Worm (Caenorhabditis elegans): ENCODE results near the gene lias-1.
A peak's percentile ranks its signal among the peaks of the same experiment; 100 is the strongest.

Gene lias-1

ce11 chrIII:3456226-3456625, 48.7 kb downstream of the lias-1 start:
- TF ChIP-seq ztf-11 (tag; optimal IDR thresholded peaks at IDR 0.05) (no peak), lin-11 (tag; optimal IDR thresholded peaks at IDR 0.05) (peak; percentile 93), gmeb-1 (tag; optimal IDR thresholded peaks at IDR 0.05) (peak; percentile 97), fos-1 (tag; optimal IDR thresholded peaks at IDR 0.05) (peak; percentile 96), peb-1 (tag; optimal IDR thresholded peaks at IDR 0.05) (no peak), unc-55 (GFP tag; optimal IDR thresholded peaks at IDR 0.05) (peak; percentile 99), lsy-2 (tag; optimal IDR thresholded peaks at IDR 0.05) (peak; percentile 99 to 100), C34F6.9 (tag; optimal IDR thresholded peaks at IDR 0.05) (peak; percentile 98), lin-39 (tag; optimal IDR thresholded peaks at IDR 0.05) (no peak), mbf-1 (tag; optimal IDR thresholded peaks at IDR 0.05) (peak; percentile 56), elt-3 (tag; optimal IDR thresholded peaks at IDR 0.05) (no peak), aly-2 (tag; optimal IDR thresholded peaks at IDR 0.05) (no peak), crh-2 (tag; optimal IDR thresholded peaks at IDR 0.05) (peak; percentile 99), lin-13 (GFP tag; optimal IDR thresholded peaks at IDR 0.05) (peak; percentile 99), ztf-4 (tag; optimal IDR thresholded peaks at IDR 0.05) (peak; percentile 96), elt-1 (tag; optimal IDR thresholded peaks at IDR 0.05) (no peak), Y55F3AM.14 (GFP tag; optimal IDR thresholded peaks at IDR 0.05) (peak; percentile 96), nhr-21 (tag; optimal IDR thresholded peaks at IDR 0.05) (peak; percentile 99), nhr-6 (tag; optimal IDR thresholded peaks at IDR 0.05) (peak; percentile 96), nhr-237 (tag; optimal IDR thresholded peaks at IDR 0.05) (peak; percentile 86), F13H6.1 (tag; optimal IDR thresholded peaks at IDR 0.05) (peak; percentile 94), dmd-4 (tag; optimal IDR thresholded peaks at IDR 0.05) (peak; percentile 53), nhr-11 (tag; optimal IDR thresholded peaks at IDR 0.05) (no peak), ama-1 (optimal IDR thresholded peaks at IDR 0.05) (no peak), nhr-23 (tag; optimal IDR thresholded peaks at IDR 0.05) (no peak), sem-4 (tag; optimal IDR thresholded peaks at IDR 0.05) (peak; percentile 98), zag-1 (tag; optimal IDR thresholded peaks at IDR 0.05) (peak; percentile 93), R02D3.7 (tag; optimal IDR thresholded peaks at IDR 0.05) (peak; percentile 84), ZK546.5 (tag; optimal IDR thresholded peaks at IDR 0.05) (peak; percentile 83), alr-1 (tag; optimal IDR thresholded peaks at IDR 0.05) (no peak), nhr-129 (tag; optimal IDR thresholded peaks at IDR 0.05) (peak; percentile 94), skn-1 (tag; optimal IDR thresholded peaks at IDR 0.05) (peak; percentile 71), egl-27 (tag; optimal IDR thresholded peaks at IDR 0.05) (peak; percentile 96), mdl-1 (tag; optimal IDR thresholded peaks at IDR 0.05) (peak; percentile 41 to 88), sma-9 (GFP tag; optimal IDR thresholded peaks at IDR 0.05) (peak; percentile 97), sma-9 (tag; optimal IDR thresholded peaks at IDR 0.05) (no peak), blmp-1 (tag; optimal IDR thresholded peaks at IDR 0.05; ENCODE audit: insufficient read depth) (peak; percentile 89), nhr-25 (tag; optimal IDR thresholded peaks at IDR 0.05) (peak; percentile 99), nhr-77 (tag; optimal IDR thresholded peaks at IDR 0.05) (peak; percentile 91), unc-39 (tag; optimal IDR thresholded peaks at IDR 0.05) (no peak), ceh-16 (tag; optimal IDR thresholded peaks at IDR 0.05) (peak; percentile 88), nhr-10 (tag; optimal IDR thresholded peaks at IDR 0.05) (peak; percentile 82), unc-62 (GFP tag; optimal IDR thresholded peaks at IDR 0.05) (no peak), ztf-1 (GFP tag; conservative IDR thresholded peaks at IDR 0.05) (no peak), mab-5 (tag; optimal IDR thresholded peaks at IDR 0.05) (peak; percentile 93), ceh-82 (tag; optimal IDR thresholded peaks at IDR 0.05) (peak; percentile 91), nhr-12 (tag; optimal IDR thresholded peaks at IDR 0.05) (peak; percentile 59), snpc-4 (tag; optimal IDR thresholded peaks at IDR 0.05) (peak; percentile 90), sma-3 (GFP tag; optimal IDR thresholded peaks at IDR 0.05) (peak; percentile 100)
